Worm (Caenorhabditis elegans) whole organism, L3 larva: ENCODE measurements around the gene F20H11.4.

ENCODE experiments used
- jun-1 ChIP-seq: fragments of 150-350 bp; optimal IDR thresholded peaks from 2 replicates; lab custom pipeline; 2014; ENCODE audit warnings: missing biosample characterization, missing genetic modification reagents, missing genetic modification characterization
- skn-1 ChIP-seq: fragments of 150-350 bp; optimal IDR thresholded peaks from 2 replicates; lab custom pipeline; 2014; ENCODE audit warnings: missing biosample characterization, missing genetic modification characterization
- snpc-4 ChIP-seq: fragments of 150-350 bp; optimal IDR thresholded peaks from 2 replicates; lab custom pipeline; 2014; ENCODE audit warnings: missing biosample characterization, missing genetic modification characterization

ce11 chrIII:6615064-6615463, 6.6 kb downstream of the F20H11.4 start, which contains the start of gene cmtr-2:
- TF ChIP-seq jun-1 (tag; lab: Kevin White, UChicago) (no peak), skn-1 (tag; lab: Kevin White, UChicago) (no peak), snpc-4 (tag; lab: Kevin White, UChicago) (no peak)
